Fruit fly (Drosophila melanogaster) whole organism, embryonic: ENCODE data around the gene CG1299.

ENCODE experiments used
- Abd-B ChIP-seq: fragments of 200-800 bp; sonication (Bioruptor generic); optimal IDR thresholded peaks from 2 replicates; lab custom pipeline; 2018; ENCODE audit warnings: missing biosample characterization, mild to moderate bottlenecking, missing genetic modification characterization, moderate library complexity
- Aef1 ChIP-seq: fragments of 200-800 bp; sonication (Bioruptor generic); IDR thresholded peaks from 3 replicates; pipeline ENCODE4 v1.3.6; 2022; ENCODE audit warnings: missing biosample characterization, missing genetic modification characterization
- Bdp1 ChIP-seq: fragments of 200-800 bp; sonication (Bioruptor generic); optimal IDR thresholded peaks from 3 replicates; lab custom pipeline; 2016; ENCODE audit warnings: missing biosample characterization, missing genetic modification characterization
- BtbVII ChIP-seq: fragments of 200-800 bp; sonication (Bioruptor generic); optimal IDR thresholded peaks from 3 replicates; lab custom pipeline; 2017; ENCODE audit warnings: missing biosample characterization, mild to moderate bottlenecking, missing genetic modification characterization
- C15 ChIP-seq: fragments of 200-800 bp; sonication (Bioruptor generic); IDR thresholded peaks from 3 replicates; pipeline ENCODE4 v1.3.6; 2022; ENCODE audit warnings: missing biosample characterization, missing genetic modification characterization
- CG10979 ChIP-seq: fragments of 200-800 bp; sonication (Bioruptor generic); optimal IDR thresholded peaks from 2 replicates; lab custom pipeline; 2018; ENCODE audit warnings: missing biosample characterization, mild to moderate bottlenecking, missing genetic modification characterization, moderate library complexity
- CG13424 ChIP-seq: fragments of 200-800 bp; sonication (Bioruptor generic); optimal IDR thresholded peaks from 2 replicates; lab custom pipeline; 2019; ENCODE audit warnings: missing biosample characterization, mild to moderate bottlenecking, missing genetic modification characterization, moderate library complexity
- CG13624 ChIP-seq: fragments of 200-800 bp; sonication (Bioruptor generic); optimal IDR thresholded peaks from 2 replicates; lab custom pipeline; 2016; ENCODE audit warnings: missing biosample characterization, missing genetic modification characterization
- CG1529 ChIP-seq: fragments of 200-800 bp; sonication (Bioruptor generic); optimal IDR thresholded peaks from 3 replicates; lab custom pipeline; 2018; ENCODE audit warnings: missing biosample characterization, missing genetic modification characterization
- CG2120 ChIP-seq: fragments of 200-800 bp; sonication (Bioruptor generic); optimal IDR thresholded peaks from 3 replicates; lab custom pipeline; 2016; ENCODE audit warnings: missing biosample characterization, missing genetic modification characterization
- CG30431 ChIP-seq: fragments of 200-800 bp; sonication (Bioruptor generic); optimal IDR thresholded peaks from 2 replicates; lab custom pipeline; 2017; ENCODE audit warnings: missing biosample characterization, missing genetic modification characterization
- CG31441 ChIP-seq: fragments of 200-800 bp; sonication (Bioruptor generic); IDR thresholded peaks from 2 replicates; pipeline ENCODE4 v1.3.6; 2022; ENCODE audit warnings: missing biosample characterization, missing genetic modification characterization
- CG32532 ChIP-seq: fragments of 200-800 bp; sonication (Bioruptor generic); IDR thresholded peaks from 2 replicates; pipeline ENCODE4 v1.3.6; 2022; ENCODE audit warnings: missing biosample characterization, missing genetic modification characterization
- CG4328 ChIP-seq: fragments of 200-800 bp; sonication (Bioruptor generic); optimal IDR thresholded peaks from 3 replicates; lab custom pipeline; 2017; ENCODE audit warnings: missing biosample characterization, missing genetic modification reagents, missing genetic modification characterization
- CG5180 ChIP-seq: fragments of 200-800 bp; sonication (Bioruptor generic); optimal IDR thresholded peaks from 3 replicates; lab custom pipeline; 2017; ENCODE audit warnings: missing biosample characterization, missing genetic modification characterization, mild to moderate bottlenecking, moderate library complexity, missing genetic modification reagents
- CG6175 ChIP-seq: fragments of 200-800 bp; sonication (Bioruptor generic); IDR thresholded peaks from 3 replicates; pipeline ENCODE4 v1.3.6; 2022; ENCODE audit warnings: missing biosample characterization, missing genetic modification characterization
- CG6791 ChIP-seq: fragments of 200-800 bp; sonication (Bioruptor generic); IDR thresholded peaks from 3 replicates; pipeline ENCODE4 v1.3.6; 2022; ENCODE audit warnings: missing biosample characterization, missing genetic modification characterization; ENCODE audit not compliant: partially characterized antibody
- CG7786 ChIP-seq: fragments of 200-800 bp; sonication (Bioruptor generic); optimal IDR thresholded peaks from 2 replicates; lab custom pipeline; 2016; ENCODE audit warnings: missing biosample characterization, missing genetic modification characterization
- CG8359 ChIP-seq: fragments of 200-800 bp; sonication (Bioruptor generic); optimal IDR thresholded peaks from 2 replicates; lab custom pipeline; 2017; ENCODE audit warnings: missing biosample characterization, mild to moderate bottlenecking, missing genetic modification characterization, borderline replicate concordance
- Doc2 ChIP-seq: fragments of 200-800 bp; sonication (Bioruptor generic); IDR thresholded peaks from 2 replicates; pipeline ENCODE4 v1.3.6; 2022; ENCODE audit warnings: missing biosample characterization, missing genetic modification characterization
- H15 ChIP-seq: fragments of 200-800 bp; sonication (Bioruptor generic); IDR thresholded peaks from 3 replicates; pipeline ENCODE4 v1.3.6; 2022; ENCODE audit warnings: missing biosample characterization, missing genetic modification characterization
- HLHmδ ChIP-seq: fragments of 200-800 bp; sonication (Bioruptor generic); optimal IDR thresholded peaks from 2 replicates; lab custom pipeline; 2018; ENCODE audit warnings: missing biosample characterization, mild to moderate bottlenecking, missing genetic modification characterization, moderate library complexity
- MBD-R2 ChIP-seq: fragments of 200-800 bp; sonication (Bioruptor generic); IDR thresholded peaks from 2 replicates; pipeline ENCODE4 v1.3.6; 2022; ENCODE audit warnings: missing biosample characterization, missing genetic modification characterization
- MTF-1 ChIP-seq: fragments of 200-800 bp; sonication (Bioruptor generic); optimal IDR thresholded peaks from 2 replicates; lab custom pipeline; 2018; ENCODE audit warnings: missing biosample characterization, mild to moderate bottlenecking, missing genetic modification characterization, borderline replicate concordance
- Mes4 ChIP-seq: fragments of 200-800 bp; sonication (Bioruptor generic); optimal IDR thresholded peaks from 2 replicates; lab custom pipeline; 2016; ENCODE audit warnings: missing biosample characterization, missing genetic modification characterization
- Nf-YA ChIP-seq: fragments of 200-800 bp; sonication (Bioruptor generic); IDR thresholded peaks from 2 replicates; pipeline ENCODE4 v1.3.6; 2022; ENCODE audit warnings: missing biosample characterization, missing genetic modification characterization
- Six4 ChIP-seq: fragments of 200-800 bp; sonication (Bioruptor generic); optimal IDR thresholded peaks from 2 replicates; lab custom pipeline; 2016; ENCODE audit warnings: missing biosample characterization, missing genetic modification characterization
- Spps ChIP-seq: fragments of 200-800 bp; sonication (Bioruptor generic); optimal IDR thresholded peaks from 2 replicates; lab custom pipeline; 2018; ENCODE audit warnings: missing biosample characterization, mild to moderate bottlenecking, missing genetic modification characterization
- Sry-δ ChIP-seq: fragments of 200-800 bp; sonication (Bioruptor generic); optimal IDR thresholded peaks from 2 replicates; lab custom pipeline; 2016; ENCODE audit warnings: missing biosample characterization, missing genetic modification characterization
- bbx ChIP-seq: fragments of 200-800 bp; sonication (Bioruptor generic); IDR thresholded peaks from 2 replicates; pipeline ENCODE4 v1.3.6; 2022; ENCODE audit warnings: missing biosample characterization, missing genetic modification characterization; ENCODE audit not compliant: partially characterized antibody
- cas ChIP-seq: fragments of 200-800 bp; sonication (Bioruptor generic); IDR thresholded peaks from 2 replicates; pipeline ENCODE4 v1.3.6; 2022; ENCODE audit warnings: missing biosample characterization, missing genetic modification characterization
- cato ChIP-seq: fragments of 200-800 bp; sonication (Bioruptor generic); optimal IDR thresholded peaks from 2 replicates; lab custom pipeline; 2016; ENCODE audit warnings: missing biosample characterization, missing genetic modification characterization, borderline replicate concordance
- chif ChIP-seq, 2 experiments: fragments of 200-800 bp; sonication (Bioruptor generic); optimal IDR thresholded peaks; 3 replicates each; lab custom pipeline; 2016; ENCODE audit warnings: missing biosample characterization in 2 of 2, missing genetic modification characterization in 2 of 2
- croc ChIP-seq: fragments of 200-800 bp; sonication (Bioruptor generic); conservative IDR thresholded peaks from 3 replicates; pipeline ENCODE4 v1.3.6; 2022; ENCODE audit warnings: missing biosample characterization, missing genetic modification characterization
- danr ChIP-seq: fragments of 200-800 bp; sonication (Bioruptor generic); IDR thresholded peaks from 2 replicates; pipeline ENCODE4 v1.3.6; 2022; ENCODE audit warnings: missing biosample characterization, missing genetic modification characterization
- en ChIP-seq: fragments of 200-800 bp; sonication (Bioruptor generic); optimal IDR thresholded peaks from 2 replicates; lab custom pipeline; 2016; ENCODE audit warnings: missing biosample characterization, missing genetic modification characterization
- esg ChIP-seq: fragments of 200-800 bp; sonication (Bioruptor generic); conservative IDR thresholded peaks from 2 replicates; pipeline ENCODE4 v1.3.6; 2022; ENCODE audit warnings: missing biosample characterization, missing genetic modification characterization
- ewg ChIP-seq: fragments of 200-800 bp; sonication (Bioruptor generic); optimal IDR thresholded peaks from 3 replicates; lab custom pipeline; 2017; ENCODE audit warnings: mild to moderate bottlenecking, missing biosample characterization, missing genetic modification reagents, missing genetic modification characterization
- fd96Cb ChIP-seq: fragments of 200-800 bp; sonication (Bioruptor generic); optimal IDR thresholded peaks from 2 replicates; lab custom pipeline; 2018; ENCODE audit warnings: missing biosample characterization, mild to moderate bottlenecking, missing genetic modification characterization, moderate library complexity
- fru ChIP-seq: fragments of >200 bp; optimal IDR thresholded peaks from 2 replicates; lab custom pipeline; 2017
- gcm ChIP-seq: fragments of 200-800 bp; sonication (Bioruptor generic); optimal IDR thresholded peaks from 2 replicates; lab custom pipeline; 2019; ENCODE audit warnings: missing biosample characterization, mild to moderate bottlenecking, missing genetic modification characterization, moderate library complexity
- grn ChIP-seq: fragments of 200-800 bp; sonication (Bioruptor generic); optimal IDR thresholded peaks from 3 replicates; lab custom pipeline; 2017; ENCODE audit warnings: missing biosample characterization, missing genetic modification characterization
- hb ChIP-seq: fragments of 200-800 bp; sonication (Bioruptor generic); IDR thresholded peaks from 3 replicates; pipeline ENCODE4 v1.3.6; 2022; ENCODE audit warnings: missing biosample characterization, missing genetic modification characterization; ENCODE audit not compliant: partially characterized antibody
- ind ChIP-seq: fragments of 200-800 bp; sonication (Bioruptor generic); optimal IDR thresholded peaks from 3 replicates; lab custom pipeline; 2016; ENCODE audit warnings: missing biosample characterization, missing genetic modification characterization
- lov ChIP-seq, 2 experiments: fragments of 200-800 bp in 1 of 2; fragments of >200 bp in 1 of 2; sonication (Bioruptor generic) in 1 of 2; IDR thresholded peaks in 1 of 2; optimal IDR thresholded peaks in 1 of 2; 2 replicates in 1 of 2; 3 replicates in 1 of 2; pipeline versions ENCODE4 v1.3.6 to Lab custom; 2017 to 2022; ENCODE audit warnings: missing biosample characterization in 1 of 2, missing genetic modification characterization in 1 of 2
- nerfin-1 ChIP-seq: fragments of 200-800 bp; sonication (Bioruptor generic); optimal IDR thresholded peaks from 3 replicates; lab custom pipeline; 2019; ENCODE audit warnings: missing biosample characterization, mild to moderate bottlenecking, missing genetic modification characterization, moderate library complexity
- sens ChIP-seq: fragments of 200-800 bp; sonication (Bioruptor generic); peaks from one replicate; lab custom pipeline; 2016; ENCODE audit warnings: missing biosample characterization, missing genetic modification characterization
- tx ChIP-seq: fragments of 200-800 bp; sonication (Bioruptor generic); optimal IDR thresholded peaks from 2 replicates; lab custom pipeline; 2016; ENCODE audit warnings: missing biosample characterization, missing genetic modification characterization
- unc-4 ChIP-seq: fragments of 200-800 bp; sonication (Bioruptor generic); IDR thresholded peaks from 2 replicates; pipeline ENCODE4 v1.3.6; 2022; ENCODE audit warnings: missing biosample characterization, missing genetic modification characterization; ENCODE audit not compliant: partially characterized antibody
- yki ChIP-seq: fragments of >200 bp; optimal IDR thresholded peaks from 3 replicates; lab custom pipeline; 2018

The CG1299 gene

DNA sequence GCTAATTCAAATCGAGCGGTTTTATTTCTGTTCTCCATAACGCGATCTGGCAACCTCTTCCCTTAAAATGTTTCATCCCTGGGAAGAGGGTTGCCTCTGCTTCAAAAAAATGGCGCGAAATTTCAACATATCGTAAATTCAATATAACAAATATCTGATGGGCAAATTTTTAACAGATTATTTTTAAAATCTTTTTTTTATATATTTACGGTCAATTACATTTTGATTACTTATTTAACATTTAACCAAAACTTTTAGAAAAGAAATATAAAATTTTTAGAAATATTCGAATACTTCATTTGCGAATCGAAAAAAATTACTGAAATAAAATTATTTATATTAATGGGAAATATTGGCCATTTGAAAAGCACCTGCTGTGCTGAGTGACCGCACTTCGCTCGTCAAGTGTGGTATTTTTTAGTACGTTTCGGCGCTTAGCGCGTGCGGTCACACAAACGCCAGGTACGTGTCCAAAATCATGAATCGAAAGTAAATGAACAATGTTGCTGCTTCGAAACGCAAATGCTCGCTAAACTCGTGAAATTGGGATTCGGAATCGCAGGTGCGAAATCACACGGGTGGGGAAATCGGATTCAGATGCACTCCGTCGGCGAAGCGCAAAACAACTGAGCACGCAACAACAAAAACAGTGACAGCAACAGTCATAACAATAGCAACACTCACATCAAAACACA, 21.6 kb downstream of the CG1299 start, which contains the start of gene Ero1L (continued):
- TF ChIP-seq Sry-δ (GFP tag; lab: Kevin White, UChicago), result peak; percentile 9
- TF ChIP-seq CG7786 (GFP tag; lab: Kevin White, UChicago), result no peak
- peak; percentile 14 for TF ChIP-seq fd96Cb
- peak; percentile 16 for TF ChIP-seq CG2120 (GFP tag; lab: Kevin White, UChicago)
- peak; percentile 21 for TF ChIP-seq nerfin-1
- TF ChIP-seq H15 (GFP tag; lab: Robert Waterston, UW), result no peak
- no peak for TF ChIP-seq fru
- TF ChIP-seq gcm, result no peak
- TF ChIP-seq yki (lab: Kevin White, UChicago), result no peak
- TF ChIP-seq grn (GFP tag; lab: Kevin White, UChicago), result no peak
- TF ChIP-seq CG13624 (GFP tag; lab: Kevin White, UChicago), result no peak
- no peak for TF ChIP-seq cato
- no peak for TF ChIP-seq CG13424
- TF ChIP-seq Doc2 (GFP tag; lab: Robert Waterston, UW), result no peak
- peak; percentile 23; the same call in 1 of the 2 replicates for TF ChIP-seq CG32532 (GFP tag; lab: Robert Waterston, UW)
- no peak for TF ChIP-seq CG8359 (GFP tag; lab: Kevin White, UChicago)
- TF ChIP-seq lov (optimal IDR thresholded peaks at IDR 0.05; lab: Kevin White, UChicago), result no peak
- 0 out of 3 replicates have a peak, but pooled peaks have one; percentile 47 for TF ChIP-seq lov (GFP tag; IDR thresholded peaks at IDR 0.05; lab: Robert Waterston, UW)
- peak; percentile 73 for TF ChIP-seq esg (GFP tag; lab: Robert Waterston, UW)
- TF ChIP-seq CG30431 (GFP tag; lab: Kevin White, UChicago), result no peak
- TF ChIP-seq hb (GFP tag; lab: Robert Waterston, UW), result no peak
- TF ChIP-seq Aef1 (GFP tag; lab: Robert Waterston, UW), result peak; percentile 52
- no peak for TF ChIP-seq Mes4 (GFP tag; lab: Kevin White, UChicago)
- 0 out of 2 replicates have a peak, but pooled peaks have one; percentile 8 for TF ChIP-seq Nf-YA (GFP tag; lab: Robert Waterston, UW)
- TF ChIP-seq CG4328 (GFP tag; lab: Kevin White, UChicago), result no peak
- no peak for TF ChIP-seq cas
- TF ChIP-seq CG6791 (GFP tag; lab: Robert Waterston, UW), result no peak
- peak; percentile 29 for TF ChIP-seq CG10979
- no peak for TF ChIP-seq HLHmδ (GFP tag; lab: Kevin White, UChicago)
- TF ChIP-seq CG6175 (GFP tag; lab: Robert Waterston, UW), result no peak
- TF ChIP-seq ewg (GFP tag; lab: Kevin White, UChicago), result no peak
- TF ChIP-seq CG31441, result peak; percentile 78
- TF ChIP-seq chif (GFP tag; optimal IDR thresholded peaks at IDR 0.05; lab: Kevin White, UChicago), result no peak
- TF ChIP-seq en (GFP tag; lab: Kevin White, UChicago), result no peak
- no peak for TF ChIP-seq Bdp1
- peak; percentile 64 for TF ChIP-seq MBD-R2 (GFP tag; lab: Robert Waterston, UW)
- TF ChIP-seq BtbVII (GFP tag; lab: Kevin White, UChicago), result no peak
- no peak for TF ChIP-seq tx
- no peak for TF ChIP-seq C15 (GFP tag; lab: Robert Waterston, UW)
- peak; percentile 50 for TF ChIP-seq bbx
- peak; percentile 2 for TF ChIP-seq ind
- TF ChIP-seq danr (GFP tag; lab: Robert Waterston, UW), result no peak
- TF ChIP-seq Abd-B, result peak; percentile 51
- no peak for TF ChIP-seq MTF-1 (GFP tag; lab: Kevin White, UChicago)
- TF ChIP-seq CG1529 (GFP tag; lab: Kevin White, UChicago), result no peak
- TF ChIP-seq unc-4 (GFP tag; lab: Robert Waterston, UW), result no peak
- no peak for TF ChIP-seq Six4 (GFP tag; lab: Kevin White, UChicago)
- TF ChIP-seq Spps (tag; lab: Kevin White, UChicago), result no peak
- peak; percentile 54 for TF ChIP-seq sens (GFP tag; lab: Kevin White, UChicago)
- TF ChIP-seq croc (GFP tag; lab: Robert Waterston, UW), result no peak
- TF ChIP-seq CG5180 (GFP tag; lab: Kevin White, UChicago), result no peak
